Fruit fly (Drosophila melanogaster): ENCODE measurements around the gene CG34382.
A peak's percentile ranks its signal among the peaks of the same experiment; 100 is the strongest.

CG34382 gene

dm6 chr3L:9853895-9854470 lies 24.8 kb upstream of the CG34382 start:
- TF ChIP-seq Abd-B (GFP tag; optimal IDR thresholded peaks at IDR 0.05) = no peak
- TF ChIP-seq rgr (GFP tag; optimal IDR thresholded peaks at IDR 0.05) = no peak
- peak; percentile 62 for TF ChIP-seq h (GFP tag; optimal IDR thresholded peaks at IDR 0.05)
- peak; percentile 66 for TF ChIP-seq psq (GFP tag; optimal IDR thresholded peaks at IDR 0.05)
- no peak for TF ChIP-seq Rel (GFP tag; optimal IDR thresholded peaks at IDR 0.05)
- peak; percentile 90 for TF ChIP-seq Rel (tag; optimal IDR thresholded peaks at IDR 0.05)
- TF ChIP-seq Jra (GFP tag; optimal IDR thresholded peaks at IDR 0.05) = peak; percentile 20
- TF ChIP-seq fru (GFP tag; optimal IDR thresholded peaks at IDR 0.05) = peak; percentile 86
- peak; percentile 2 for TF ChIP-seq brk (GFP tag; optimal IDR thresholded peaks at IDR 0.05)
- peak in 1 of 2 experiments; percentile 25 for TF ChIP-seq foxo (GFP tag; optimal IDR thresholded peaks at IDR 0.05)
- TF ChIP-seq CrebA (GFP tag; optimal IDR thresholded peaks at IDR 0.05; ENCODE audit: borderline replicate concordance) = no peak
- TF ChIP-seq Dif (GFP tag; optimal IDR thresholded peaks at IDR 0.05; ENCODE audit: partially characterized antibody) = peak; percentile 21
- TF ChIP-seq dl (GFP tag; optimal IDR thresholded peaks at IDR 0.05; ENCODE audit: insufficient read depth in 1 of 2, partially characterized antibody in 2 of 2) = peak in 1 of 2 experiments; percentile 61
- TF ChIP-seq N (GFP tag; optimal IDR thresholded peaks at IDR 0.05) = peak; percentile 28

dm6 chr3L:9854583-9855519 lies 23.9 kb upstream of the CG34382 start, which contains the start of gene RasGAP1:
Gene RasGAP1 (minus strand): TSS chr3L:9855285.
- TF ChIP-seq Hr78 (GFP tag; optimal IDR thresholded peaks at IDR 0.05) = no peak
- TF ChIP-seq Rel (GFP tag; optimal IDR thresholded peaks at IDR 0.05) = no peak
- peak; percentile 13 for TF ChIP-seq Rel (tag; optimal IDR thresholded peaks at IDR 0.05)
- peak; percentile 90 for TF ChIP-seq Dif (GFP tag; optimal IDR thresholded peaks at IDR 0.05; ENCODE audit: partially characterized antibody)
- peak; percentile 34 for TF ChIP-seq psq (GFP tag; optimal IDR thresholded peaks at IDR 0.05)
- TF ChIP-seq sage (GFP tag; optimal IDR thresholded peaks at IDR 0.05) = peak; percentile 14
- peak; percentile 35 for TF ChIP-seq Sp1 (GFP tag; optimal IDR thresholded peaks at IDR 0.05)
- peak; percentile 32 for TF ChIP-seq Myc (optimal IDR thresholded peaks at IDR 0.05)
- peak; percentile 20 to 53 for TF ChIP-seq dl (GFP tag; optimal IDR thresholded peaks at IDR 0.05; ENCODE audit: insufficient read depth in 1 of 2, partially characterized antibody in 2 of 2)
- no peak for TF ChIP-seq woc (GFP tag; optimal IDR thresholded peaks at IDR 0.05)
- no peak for TF ChIP-seq CG9705 (GFP tag; optimal IDR thresholded peaks at IDR 0.05)

DNA sequence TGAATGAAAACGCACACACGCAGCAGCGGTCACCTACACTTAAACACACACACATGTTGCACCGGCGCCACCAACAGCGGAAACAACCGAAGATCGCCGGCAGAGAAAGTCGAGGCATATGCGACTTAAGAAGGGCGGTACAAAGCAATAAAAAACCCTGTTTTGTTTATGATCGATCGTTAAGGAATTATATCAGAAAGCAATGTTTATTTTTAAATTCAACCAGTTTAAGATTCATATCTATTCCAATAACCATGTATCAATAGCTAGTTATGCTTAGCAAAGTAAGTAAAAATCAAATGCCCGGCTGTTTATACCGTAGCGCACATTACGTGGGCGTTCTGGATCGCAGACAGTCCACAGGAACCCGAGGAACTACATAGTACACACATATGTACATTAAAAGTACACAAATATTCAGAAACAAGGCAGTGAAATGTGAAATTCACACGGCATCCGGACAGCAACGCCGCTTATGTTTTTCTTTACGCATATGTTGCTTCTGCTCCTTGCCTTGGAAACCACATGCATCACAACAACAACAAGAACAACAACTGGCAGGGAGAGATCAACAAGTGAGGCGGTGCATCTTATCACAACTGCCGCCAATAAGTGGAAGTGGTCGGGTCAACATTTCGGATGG lies 22.9 kb upstream of the CG34382 start:
- TF ChIP-seq Mio (GFP tag; optimal IDR thresholded peaks at IDR 0.05) (peak; percentile 56), rgr (GFP tag; optimal IDR thresholded peaks at IDR 0.05) (peak; percentile 92), dl (GFP tag; optimal IDR thresholded peaks at IDR 0.05; ENCODE audit: insufficient read depth in 1 of 2, partially characterized antibody in 2 of 2) (no peak), Dif (GFP tag; optimal IDR thresholded peaks at IDR 0.05; ENCODE audit: partially characterized antibody) (no peak), foxo (GFP tag; optimal IDR thresholded peaks at IDR 0.05) (peak; percentile 81 to 97), usp (GFP tag; optimal IDR thresholded peaks at IDR 0.05) (no peak), Sp1 (GFP tag; optimal IDR thresholded peaks at IDR 0.05) (peak; percentile 93), Myc (optimal IDR thresholded peaks at IDR 0.05) (no peak), sage (GFP tag; optimal IDR thresholded peaks at IDR 0.05) (peak; percentile 82), Dfd (GFP tag; optimal IDR thresholded peaks at IDR 0.05) (no peak), lola (GFP tag; optimal IDR thresholded peaks at IDR 0.05) (no peak), h (GFP tag; optimal IDR thresholded peaks at IDR 0.05) (peak; percentile 98), Jra (GFP tag; optimal IDR thresholded peaks at IDR 0.05) (peak; percentile 83), Hr83 (GFP tag; optimal IDR thresholded peaks at IDR 0.05; ENCODE audit: poor library complexity, severe bottlenecking) (no peak), fru (GFP tag; optimal IDR thresholded peaks at IDR 0.05) (peak; percentile 98), jim (GFP tag; optimal IDR thresholded peaks at IDR 0.05) (no peak), woc (GFP tag; optimal IDR thresholded peaks at IDR 0.05) (peak; percentile 91), GATAd (GFP tag; optimal IDR thresholded peaks at IDR 0.05) (no peak), HLH106 (tag; optimal IDR thresholded peaks at IDR 0.05) (peak; percentile 94), OdsH (GFP tag; optimal IDR thresholded peaks at IDR 0.05) (peak; percentile 93), sv (GFP tag; optimal IDR thresholded peaks at IDR 0.05) (peak; percentile 96), CG9705 (GFP tag; optimal IDR thresholded peaks at IDR 0.05) (peak; percentile 91), Abd-B (GFP tag; optimal IDR thresholded peaks at IDR 0.05) (no peak), Vsx2 (GFP tag; optimal IDR thresholded peaks at IDR 0.05; ENCODE audit: partially characterized antibody) (no peak), N (GFP tag; optimal IDR thresholded peaks at IDR 0.05) (no peak), dsf (GFP tag; optimal IDR thresholded peaks at IDR 0.05; ENCODE audit: borderline replicate concordance) (peak; percentile 37), CG32264 (GFP tag; optimal IDR thresholded peaks at IDR 0.05) (peak; percentile 94), tai (GFP tag; optimal IDR thresholded peaks at IDR 0.05) (no peak), Hnf4 (GFP tag; optimal IDR thresholded peaks at IDR 0.05) (peak; percentile 89), ey (GFP tag; optimal IDR thresholded peaks at IDR 0.05) (peak; percentile 95), Hr78 (GFP tag; optimal IDR thresholded peaks at IDR 0.05) (no peak), br (GFP tag; optimal IDR thresholded peaks at IDR 0.05) (peak; percentile 97), CrebA (GFP tag; optimal IDR thresholded peaks at IDR 0.05; ENCODE audit: borderline replicate concordance) (no peak), psq (GFP tag; optimal IDR thresholded peaks at IDR 0.05) (peak; percentile 84), Rel (GFP tag; optimal IDR thresholded peaks at IDR 0.05) (peak; percentile 74), Rel (tag; optimal IDR thresholded peaks at IDR 0.05) (peak; percentile 64), pan (optimal IDR thresholded peaks at IDR 0.05) (no peak)
